Worm (Caenorhabditis elegans): ENCODE results near the gene farl-11.
A peak's percentile ranks its signal among the peaks of the same experiment; 100 is the strongest.

The farl-11 gene

DNA sequence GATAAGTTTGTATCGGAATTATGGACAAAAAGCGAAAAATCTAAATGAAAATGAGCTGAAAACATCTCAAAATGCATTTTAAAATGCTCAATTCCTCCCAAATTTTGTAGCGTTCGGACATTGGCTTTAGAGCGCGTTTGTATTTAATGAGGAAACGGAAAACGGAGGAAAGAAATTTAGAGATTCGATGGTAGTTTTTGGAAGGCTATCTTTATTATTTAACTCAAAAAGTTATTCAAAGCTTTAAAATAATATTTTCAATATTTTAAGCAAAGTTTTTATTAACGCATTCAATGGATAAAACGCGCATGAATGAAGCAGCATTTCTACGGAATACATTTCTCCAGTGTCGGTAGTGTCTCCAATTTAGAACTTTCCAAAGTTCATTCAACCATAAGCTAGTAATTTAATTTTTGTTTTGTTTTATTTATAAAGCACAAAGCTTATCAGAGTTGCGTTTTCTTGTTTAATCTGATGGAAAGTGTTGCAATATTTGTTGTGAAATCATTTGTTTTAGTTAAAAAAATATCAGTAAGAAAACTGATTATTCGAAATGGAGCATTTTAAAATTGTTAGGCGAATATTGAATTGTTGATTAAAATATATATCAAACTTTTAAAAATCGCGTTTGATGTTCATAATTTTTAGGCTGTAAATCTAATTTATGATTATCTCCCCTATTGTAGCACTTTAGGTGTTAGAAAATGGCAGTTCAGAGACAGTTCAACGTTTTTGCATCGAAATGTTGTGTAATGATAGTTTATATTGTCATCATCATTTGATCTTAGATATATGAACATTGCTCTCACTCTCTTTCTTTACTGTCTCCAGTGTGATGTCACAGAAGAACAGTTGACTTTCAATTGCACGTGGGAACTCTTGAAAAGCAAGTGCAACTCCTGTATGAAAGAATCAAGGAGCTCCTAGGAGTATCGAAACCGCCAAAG is 32.0 kb downstream of the farl-11 start (continued):
- TF ChIP-seq zag-1 (tag; optimal IDR thresholded peaks at IDR 0.05) (no peak), lim-7 (GFP tag; IDR thresholded peaks at IDR 0.05) (no peak), F10B5.3 (tag; optimal IDR thresholded peaks at IDR 0.05) (no peak), fkh-10 (GFP tag; optimal IDR thresholded peaks at IDR 0.05) (peak; percentile 15), duxl-1 (tag; optimal IDR thresholded peaks at IDR 0.05; ENCODE audit: poor library complexity) (no peak), lin-39 (tag; optimal IDR thresholded peaks at IDR 0.05) (no peak), mes-2 (tag; optimal IDR thresholded peaks at IDR 0.05; ENCODE audit: poor library complexity, severe bottlenecking) (peak; percentile 77), dmd-8 (GFP tag; IDR thresholded peaks at IDR 0.05) (no peak), nhr-6 (tag; optimal IDR thresholded peaks at IDR 0.05) (no peak), egl-43 (GFP tag; IDR thresholded peaks at IDR 0.05) (no peak), dpl-1 (GFP tag; optimal IDR thresholded peaks at IDR 0.05) (peak; percentile 59), ceh-82 (tag; optimal IDR thresholded peaks at IDR 0.05) (no peak), aly-2 (tag; optimal IDR thresholded peaks at IDR 0.05) (no peak), lir-3 (tag; optimal IDR thresholded peaks at IDR 0.05) (no peak), ceh-62 (tag; optimal IDR thresholded peaks at IDR 0.05) (no peak), R02D3.7 (tag; optimal IDR thresholded peaks at IDR 0.05) (no peak), unc-39 (tag; optimal IDR thresholded peaks at IDR 0.05) (no peak), gei-8 (GFP tag; optimal IDR thresholded peaks at IDR 0.05) (no peak), lin-38 (GFP tag; IDR thresholded peaks at IDR 0.05) (peak; percentile 89), hlh-11 (tag; optimal IDR thresholded peaks at IDR 0.05) (peak; percentile 78), nhr-111 (GFP tag; optimal IDR thresholded peaks at IDR 0.05) (no peak), nhr-76 (tag; optimal IDR thresholded peaks at IDR 0.05) (no peak), attf-4 (tag; optimal IDR thresholded peaks at IDR 0.05) (no peak), nhr-10 (tag; optimal IDR thresholded peaks at IDR 0.05) (peak; percentile 75), fos-1 (tag; optimal IDR thresholded peaks at IDR 0.05) (no peak), zip-2 (tag; optimal IDR thresholded peaks at IDR 0.05) (no peak), Y75B8A.6 (GFP tag; IDR thresholded peaks at IDR 0.05) (no peak), zfp-3 (GFP tag; conservative IDR thresholded peaks at IDR 0.05) (no peak), nhr-41 (GFP tag; IDR thresholded peaks at IDR 0.05) (no peak), vab-7 (GFP tag; IDR thresholded peaks at IDR 0.05) (peak; percentile 32; the same call in 1 of the 2 replicates), T26A8.4 (GFP tag; IDR thresholded peaks at IDR 0.05) (no peak), lin-15B (tag; optimal IDR thresholded peaks at IDR 0.05) (no peak), Y5F2A.4 (GFP tag; optimal IDR thresholded peaks at IDR 0.05) (no peak), T20F7.1 (GFP tag; optimal IDR thresholded peaks at IDR 0.05) (peak; percentile 72), nhr-28 (tag; optimal IDR thresholded peaks at IDR 0.05) (peak; percentile 65), hmg-1.1 (GFP tag; IDR thresholded peaks at IDR 0.05) (0 out of 2 replicates have a peak, but pooled peaks have one; percentile 23), ceh-44 (GFP tag; IDR thresholded peaks at IDR 0.05) (no peak), lin-13 (GFP tag; optimal IDR thresholded peaks at IDR 0.05) (peak; percentile 21), hlh-30 (tag; optimal IDR thresholded peaks at IDR 0.05; ENCODE audit: insufficient read depth) (peak; percentile 73), spr-1 (tag; optimal IDR thresholded peaks at IDR 0.05) (no peak), D1046.2 (GFP tag; IDR thresholded peaks at IDR 0.05) (no peak), spr-3 (GFP tag; optimal IDR thresholded peaks at IDR 0.05) (no peak), pqm-1 (tag; optimal IDR thresholded peaks at IDR 0.05) (no peak)
